Fruit fly (Drosophila melanogaster) Kc167 (cell line): ENCODE results near the gene Sfp23F.
"Not testable (repeated sequence)": the region's sequence is repeated elsewhere in the genome, so short reads cannot be mapped to it uniquely, and the experiment has no call there.

Experiments used
- Myc ChIP-seq: fragments of >200 bp; optimal IDR thresholded peaks from 2 replicates; lab custom pipeline; 2017; ENCODE audit warnings: missing external identifiers
- Sin3A ChIP-seq: fragments of >200 bp; optimal IDR thresholded peaks from 2 replicates; lab custom pipeline; 2018; ENCODE audit warnings: missing external identifiers
- h ChIP-seq: fragments of >200 bp; optimal IDR thresholded peaks from 3 replicates; lab custom pipeline; 2018; ENCODE audit warnings: missing external identifiers
- insv ChIP-seq: fragments of >200 bp; optimal IDR thresholded peaks from 3 replicates; lab custom pipeline; 2018; ENCODE audit warnings: missing external identifiers
- psq ChIP-seq: fragments of >200 bp; optimal IDR thresholded peaks from 2 replicates; lab custom pipeline; 2017; ENCODE audit warnings: missing external identifiers
- ttk ChIP-seq: sonication (Bioruptor generic); optimal IDR thresholded peaks from 2 replicates; lab custom pipeline; 2017; ENCODE audit warnings: missing external identifiers

The Sfp23F gene

dm6 chr2L:3407722-3408121, 20.2 kb upstream of the Sfp23F start:
- TF ChIP-seq Myc, result no peak
- no peak for TF ChIP-seq insv (lab: Kevin White, UChicago)
- TF ChIP-seq h (lab: Kevin White, UChicago), result no peak
- no peak for TF ChIP-seq ttk (lab: Kevin White, UChicago)
- no peak for TF ChIP-seq Sin3A (lab: Kevin White, UChicago)
- TF ChIP-seq psq (lab: Kevin White, UChicago), result no peak

DNA sequence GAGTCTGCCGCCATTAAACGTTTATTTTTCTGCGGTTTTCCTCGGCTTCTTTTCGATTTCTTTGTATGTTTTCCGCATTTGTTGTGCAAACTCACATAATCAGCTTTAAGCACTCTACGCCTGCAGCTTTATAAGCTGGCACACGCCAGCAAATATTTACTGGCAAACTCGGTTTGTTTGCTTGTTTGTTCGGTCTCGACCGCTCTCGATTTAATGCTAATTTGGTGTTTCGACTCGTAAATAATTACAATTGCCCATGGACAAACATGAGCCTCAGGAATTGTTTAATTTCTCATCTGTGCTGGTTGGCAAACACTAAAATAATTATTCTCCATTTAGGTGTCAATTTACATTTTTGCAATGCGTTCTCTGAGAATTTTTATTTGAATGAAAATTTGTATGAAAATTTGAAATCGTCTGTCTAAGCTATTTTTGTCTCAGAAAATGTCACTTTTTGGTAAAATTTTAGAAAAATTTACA, 10.1 kb upstream of the Sfp23F start, which contains the start of gene CG34175:
Gene CG34175, plus strand, starts transcription at position 430 of the 480 bp plus-strand sequence.
- TF ChIP-seq Myc (no peak), insv (lab: Kevin White, UChicago) (no peak), h (lab: Kevin White, UChicago) (no peak), Sin3A (lab: Kevin White, UChicago) (no peak), psq (lab: Kevin White, UChicago) (no peak), ttk (lab: Kevin White, UChicago) (no peak)

- not testable (repeated sequence) for TF ChIP-seq insv (lab: Kevin White, UChicago); h (lab: Kevin White, UChicago); Myc
Observed at dm6 chr2L:3388396-3388795, 853 bp upstream of the Sfp23F start, which contains the start of gene CG42460. Gene CG42460, minus strand, starts transcription at chr2L:3388496.

DNA sequence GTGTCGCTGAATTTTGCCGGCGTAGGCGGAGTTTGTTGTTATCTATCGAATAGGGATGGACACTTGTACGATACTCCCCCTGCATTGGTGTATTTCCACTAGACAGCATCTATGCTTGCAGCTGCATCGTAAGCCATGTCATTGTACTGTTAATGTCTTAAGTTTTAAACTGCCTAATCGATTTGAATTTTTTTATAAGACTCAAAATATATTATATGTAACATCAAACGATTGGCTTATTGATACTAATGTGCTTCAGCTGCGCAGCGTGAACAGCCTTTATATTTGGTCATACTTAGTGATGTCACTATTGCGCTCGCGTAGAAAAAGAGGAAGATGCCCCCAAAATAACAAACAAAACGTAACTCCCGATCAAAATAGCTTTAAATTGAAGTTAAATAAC, 10.9 kb downstream of the Sfp23F start, which contains the start of the genes CG9662 and Ptpa:
Gene CG9662, minus strand, starts transcription at position 54 of the 403 bp plus-strand sequence.
Gene Ptpa, plus strand, starts transcription at position 319 of the 403 bp plus-strand sequence.
- no peak for TF ChIP-seq psq (lab: Kevin White, UChicago)

- TF ChIP-seq psq (lab: Kevin White, UChicago) (no peak), Sin3A (lab: Kevin White, UChicago) (no peak), Myc (no peak), insv (lab: Kevin White, UChicago) (no peak), ttk (lab: Kevin White, UChicago) (no peak), h (lab: Kevin White, UChicago) (no peak)
Observed at dm6 chr2L:3375611-3376010, 11.9 kb downstream of the Sfp23F start, which contains the start of gene CG15412. Gene CG15412, minus strand, starts transcription at chr2L:3375711.

DNA sequence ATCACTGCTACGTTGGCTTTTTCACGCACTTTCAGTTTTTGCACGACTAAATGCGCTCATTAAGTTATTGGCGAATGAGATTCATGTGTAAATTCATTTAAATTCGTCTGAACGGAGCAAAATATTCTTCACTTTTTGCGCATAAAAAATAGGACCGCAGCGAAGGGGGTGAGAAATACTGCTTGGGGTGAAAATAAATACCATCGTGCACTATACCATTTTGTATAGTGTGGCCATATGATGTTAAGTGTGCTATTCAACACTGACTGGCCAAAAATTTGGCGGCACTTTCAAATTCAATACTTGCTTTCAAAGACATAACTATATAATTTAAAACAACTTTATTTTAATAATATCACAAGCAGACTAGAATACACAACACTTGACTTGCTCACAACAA, 14.3 kb downstream of the Sfp23F start, which contains the start of gene GramD1B:
Gene GramD1B, minus strand, starts transcription at position 131 of the 400 bp plus-strand sequence.
- TF ChIP-seq insv (lab: Kevin White, UChicago) (no peak), h (lab: Kevin White, UChicago) (no peak), Myc (no peak), ttk (lab: Kevin White, UChicago) (no peak), psq (lab: Kevin White, UChicago) (no peak), Sin3A (lab: Kevin White, UChicago) (no peak)

dm6 chr2L:3372483-3372929, 15.0 kb downstream of the Sfp23F start:
- TF ChIP-seq h (lab: Kevin White, UChicago) (no peak), psq (lab: Kevin White, UChicago) (no peak), insv (lab: Kevin White, UChicago) (no peak), Sin3A (lab: Kevin White, UChicago) (no peak), ttk (lab: Kevin White, UChicago) (no peak), Myc (no peak)

DNA sequence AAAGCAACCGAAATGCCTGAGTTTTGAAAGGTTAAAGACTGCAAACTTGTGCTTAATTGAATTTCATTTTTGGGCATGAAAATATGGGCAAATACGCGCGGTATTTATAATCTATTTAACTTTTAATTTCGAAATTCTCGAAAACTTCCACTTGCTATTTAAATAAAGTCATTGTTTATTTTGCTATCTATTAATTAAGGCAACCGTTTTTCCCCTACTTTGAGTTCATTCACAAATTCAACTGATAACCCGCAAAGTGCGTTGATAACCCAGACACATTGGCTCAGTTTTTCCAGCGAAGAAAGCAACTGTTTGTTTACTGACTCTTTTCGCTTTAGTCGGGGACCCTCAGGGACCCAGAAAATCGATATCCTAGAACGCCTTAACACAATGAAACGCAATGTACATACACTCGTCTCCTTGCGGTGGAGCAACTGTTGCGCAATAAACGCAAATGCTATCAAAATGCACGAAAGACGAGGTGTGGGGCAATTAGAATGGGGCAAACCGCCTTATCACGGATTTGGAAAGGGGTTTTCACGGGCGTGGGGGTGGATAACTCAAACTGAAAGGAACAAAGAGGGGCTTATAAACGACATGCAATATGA, 15.7 kb downstream of the Sfp23F start:
- TF ChIP-seq Sin3A (lab: Kevin White, UChicago), result no peak
- no peak for TF ChIP-seq h (lab: Kevin White, UChicago)
- TF ChIP-seq insv (lab: Kevin White, UChicago), result no peak
- TF ChIP-seq Myc, result no peak
- TF ChIP-seq psq (lab: Kevin White, UChicago), result no peak
- TF ChIP-seq ttk (lab: Kevin White, UChicago), result no peak

dm6 chr2L:3371340-3371739, 16.2 kb downstream of the Sfp23F start:
- no peak for TF ChIP-seq Myc
- no peak for TF ChIP-seq psq (lab: Kevin White, UChicago)
- TF ChIP-seq insv (lab: Kevin White, UChicago), result no peak
- TF ChIP-seq h (lab: Kevin White, UChicago), result no peak
- no peak for TF ChIP-seq ttk (lab: Kevin White, UChicago)

DNA sequence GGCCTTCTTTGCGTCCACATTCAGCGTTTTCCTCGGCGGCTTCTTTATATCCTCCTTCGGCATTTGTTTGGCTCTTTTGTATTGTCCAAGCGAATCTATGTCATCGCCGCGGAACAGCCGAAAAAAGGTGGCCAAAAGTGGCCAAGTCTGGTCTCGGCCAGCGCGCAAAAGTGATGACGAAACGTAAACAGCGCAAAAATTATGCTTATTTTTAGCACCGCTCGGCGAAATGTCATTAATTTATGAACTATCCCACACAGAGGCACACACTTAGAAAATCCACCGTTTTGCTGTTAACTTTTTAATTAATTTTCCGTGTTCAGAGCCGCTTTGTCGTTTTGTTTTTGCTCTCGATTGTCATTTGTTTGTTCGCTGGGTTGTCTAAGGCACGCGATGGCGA, 16.6 kb downstream of the Sfp23F start:
- TF ChIP-seq h (lab: Kevin White, UChicago), result no peak
- no peak for TF ChIP-seq ttk (lab: Kevin White, UChicago)
- TF ChIP-seq psq (lab: Kevin White, UChicago), result no peak
- TF ChIP-seq Myc, result no peak
- no peak for TF ChIP-seq insv (lab: Kevin White, UChicago)
- no peak for TF ChIP-seq Sin3A (lab: Kevin White, UChicago)

dm6 chr2L:3369822-3370221, 17.7 kb downstream of the Sfp23F start:
- TF ChIP-seq psq (lab: Kevin White, UChicago), result no peak
- no peak for TF ChIP-seq ttk (lab: Kevin White, UChicago)
- no peak for TF ChIP-seq Myc
- TF ChIP-seq h (lab: Kevin White, UChicago), result no peak
- no peak for TF ChIP-seq Sin3A (lab: Kevin White, UChicago)
- TF ChIP-seq insv (lab: Kevin White, UChicago), result no peak

- TF ChIP-seq psq (lab: Kevin White, UChicago) (no peak), h (lab: Kevin White, UChicago) (no peak), Myc (no peak), insv (lab: Kevin White, UChicago) (no peak), Sin3A (lab: Kevin White, UChicago) (no peak), ttk (lab: Kevin White, UChicago) (no peak)
Observed at dm6 chr2L:3369083-3369653, 18.4 kb downstream of the Sfp23F start.
